Fruit fly (Drosophila melanogaster) whole organism, embryonic: ENCODE measurements around the gene Cpsf5.
A peak's percentile ranks its signal among the peaks of the same experiment; 100 is the strongest.

Source experiments
- Antp ChIP-seq: fragments of 200-800 bp; sonication (Bioruptor generic); optimal IDR thresholded peaks from 3 replicates; lab custom pipeline; 2016; ENCODE audit warnings: missing biosample characterization, missing genetic modification characterization
- B-H2 ChIP-seq: fragments of 200-800 bp; sonication (Bioruptor generic); optimal IDR thresholded peaks from 2 replicates; lab custom pipeline; 2018; ENCODE audit warnings: missing biosample characterization, mild to moderate bottlenecking, missing genetic modification characterization
- Bteb2 ChIP-seq: fragments of 200-800 bp; sonication (Bioruptor generic); optimal IDR thresholded peaks from 2 replicates; lab custom pipeline; 2016; ENCODE audit warnings: missing biosample characterization, missing genetic modification characterization
- CG10267 ChIP-seq: fragments of 200-800 bp; sonication (Bioruptor generic); optimal IDR thresholded peaks from 2 replicates; lab custom pipeline; 2018; ENCODE audit warnings: missing biosample characterization, mild to moderate bottlenecking, missing genetic modification characterization, moderate library complexity
- CG10321 ChIP-seq: fragments of 200-800 bp; sonication (Bioruptor generic); IDR thresholded peaks from 2 replicates; pipeline ENCODE4 v1.3.6; 2022; ENCODE audit warnings: missing biosample characterization, missing genetic modification characterization
- CG10543 ChIP-seq: fragments of 200-800 bp; sonication (Bioruptor generic); optimal IDR thresholded peaks from 3 replicates; lab custom pipeline; 2017; ENCODE audit warnings: missing biosample characterization, mild to moderate bottlenecking, missing genetic modification characterization, moderate library complexity
- CG10959 ChIP-seq: fragments of 200-800 bp; sonication (Bioruptor generic); IDR thresholded peaks from 2 replicates; pipeline ENCODE4 v1.3.6; 2022; ENCODE audit warnings: missing biosample characterization, missing genetic modification characterization
- CG11456 ChIP-seq: fragments of 200-800 bp; sonication (Bioruptor generic); IDR thresholded peaks from 3 replicates; pipeline ENCODE4 v1.3.6; 2022; ENCODE audit warnings: missing biosample characterization, missing genetic modification characterization
- CG12155 ChIP-seq: fragments of 200-800 bp; sonication (Bioruptor generic); optimal IDR thresholded peaks from 3 replicates; lab custom pipeline; 2016; ENCODE audit warnings: missing biosample characterization, missing genetic modification characterization
- CG12942 ChIP-seq: fragments of 200-800 bp; sonication (Bioruptor generic); optimal IDR thresholded peaks from 3 replicates; lab custom pipeline; 2016; ENCODE audit warnings: missing biosample characterization, missing genetic modification characterization
- CG13424 ChIP-seq: fragments of 200-800 bp; sonication (Bioruptor generic); optimal IDR thresholded peaks from 2 replicates; lab custom pipeline; 2019; ENCODE audit warnings: missing biosample characterization, mild to moderate bottlenecking, missing genetic modification characterization, moderate library complexity
- CG15269 ChIP-seq: fragments of 200-800 bp; sonication (Bioruptor generic); optimal IDR thresholded peaks from 2 replicates; lab custom pipeline; 2018; ENCODE audit warnings: missing biosample characterization, mild to moderate bottlenecking, missing genetic modification characterization, moderate library complexity
- CG1529 ChIP-seq: fragments of 200-800 bp; sonication (Bioruptor generic); optimal IDR thresholded peaks from 3 replicates; lab custom pipeline; 2018; ENCODE audit warnings: missing biosample characterization, missing genetic modification characterization
- CG16779 ChIP-seq: fragments of 200-800 bp; sonication (Bioruptor generic); IDR thresholded peaks from 2 replicates; pipeline ENCODE4 v1.3.6; 2022; ENCODE audit warnings: missing biosample characterization, missing genetic modification characterization
- CG17802 ChIP-seq: fragments of 200-800 bp; sonication (Bioruptor generic); optimal IDR thresholded peaks from 2 replicates; lab custom pipeline; 2018; ENCODE audit warnings: missing biosample characterization, mild to moderate bottlenecking, missing genetic modification characterization, moderate library complexity
- CG31224 ChIP-seq: fragments of 200-800 bp; sonication (Bioruptor generic); IDR thresholded peaks from 2 replicates; pipeline ENCODE4 v1.3.6; 2022; ENCODE audit warnings: missing biosample characterization, missing genetic modification characterization
- CG32532 ChIP-seq: fragments of 200-800 bp; sonication (Bioruptor generic); IDR thresholded peaks from 2 replicates; pipeline ENCODE4 v1.3.6; 2022; ENCODE audit warnings: missing biosample characterization, missing genetic modification characterization
- CG42726 ChIP-seq: fragments of 200-800 bp; sonication (Bioruptor generic); IDR thresholded peaks from 2 replicates; pipeline ENCODE4 v1.3.6; 2022; ENCODE audit warnings: missing biosample characterization, missing genetic modification characterization; ENCODE audit not compliant: partially characterized antibody
- CG43689 ChIP-seq: fragments of 200-800 bp; sonication (Bioruptor generic); IDR thresholded peaks from 2 replicates; pipeline ENCODE4 v1.3.6; 2022; ENCODE audit warnings: missing biosample characterization, missing genetic modification characterization
- CG4617 ChIP-seq: fragments of 200-800 bp; sonication (Bioruptor generic); optimal IDR thresholded peaks from 3 replicates; lab custom pipeline; 2016; ENCODE audit warnings: missing biosample characterization, missing genetic modification characterization, borderline replicate concordance
- CG6791 ChIP-seq: fragments of 200-800 bp; sonication (Bioruptor generic); IDR thresholded peaks from 3 replicates; pipeline ENCODE4 v1.3.6; 2022; ENCODE audit warnings: missing biosample characterization, missing genetic modification characterization; ENCODE audit not compliant: partially characterized antibody
- CG8281 ChIP-seq: fragments of 200-800 bp; sonication (Bioruptor generic); optimal IDR thresholded peaks from 2 replicates; lab custom pipeline; 2018; ENCODE audit warnings: missing biosample characterization, mild to moderate bottlenecking, missing genetic modification characterization, moderate library complexity
- CG8388 ChIP-seq: fragments of 200-800 bp; sonication (Bioruptor generic); optimal IDR thresholded peaks from 2 replicates; lab custom pipeline; 2019; ENCODE audit warnings: missing biosample characterization, mild to moderate bottlenecking, missing genetic modification characterization, moderate library complexity
- Dp ChIP-seq: fragments of 200-800 bp; sonication (Bioruptor generic); optimal IDR thresholded peaks from 2 replicates; lab custom pipeline; 2018; ENCODE audit warnings: missing biosample characterization, mild to moderate bottlenecking, missing genetic modification characterization, moderate library complexity
- ERR ChIP-seq: fragments of 200-800 bp; sonication (Bioruptor generic); optimal IDR thresholded peaks from 2 replicates; lab custom pipeline; 2016; ENCODE audit warnings: missing biosample characterization, missing genetic modification characterization
- H2.0 ChIP-seq: fragments of 200-800 bp; sonication (Bioruptor generic); IDR thresholded peaks from 2 replicates; pipeline ENCODE4 v1.3.6; 2022; ENCODE audit warnings: missing biosample characterization, missing genetic modification characterization
- HLH4C ChIP-seq: fragments of 200-800 bp; sonication (Bioruptor generic); IDR thresholded peaks from 3 replicates; pipeline ENCODE4 v1.3.6; 2022; ENCODE audit warnings: missing biosample characterization, missing genetic modification characterization; ENCODE audit not compliant: partially characterized antibody
- HLH54F ChIP-seq: fragments of 200-800 bp; sonication (Bioruptor generic); optimal IDR thresholded peaks from 3 replicates; lab custom pipeline; 2016; ENCODE audit warnings: missing biosample characterization, missing genetic modification characterization
- Hsf ChIP-seq: fragments of 200-800 bp; sonication (Bioruptor generic); optimal IDR thresholded peaks from 3 replicates; lab custom pipeline; 2016; ENCODE audit warnings: missing biosample characterization, missing genetic modification characterization
- Lim3 ChIP-seq: fragments of 200-800 bp; sonication (Bioruptor generic); IDR thresholded peaks from 2 replicates; pipeline ENCODE4 v1.3.6; 2022; ENCODE audit warnings: missing biosample characterization, missing genetic modification characterization
- Pdp1 ChIP-seq, 2 experiments: fragments of 200-800 bp; sonication (Bioruptor generic); optimal IDR thresholded peaks; 3 replicates each; lab custom pipeline; 2016; ENCODE audit warnings: missing biosample characterization in 2 of 2, missing genetic modification characterization in 2 of 2, mild to moderate bottlenecking in 1 of 2, moderate library complexity in 1 of 2
- Sox102F ChIP-seq: fragments of 200-800 bp; sonication (Bioruptor generic); optimal IDR thresholded peaks from 2 replicates; lab custom pipeline; 2018; ENCODE audit warnings: missing biosample characterization, mild to moderate bottlenecking, missing genetic modification characterization, moderate library complexity
- TFAM ChIP-seq: fragments of 200-800 bp; sonication (Bioruptor generic); optimal IDR thresholded peaks from 2 replicates; lab custom pipeline; 2017; ENCODE audit warnings: missing biosample characterization, missing genetic modification characterization, inconsistent platforms
- cato ChIP-seq: fragments of 200-800 bp; sonication (Bioruptor generic); optimal IDR thresholded peaks from 2 replicates; lab custom pipeline; 2016; ENCODE audit warnings: missing biosample characterization, missing genetic modification characterization, borderline replicate concordance
- crp ChIP-seq, 2 experiments: fragments of 200-800 bp; sonication (Bioruptor generic); optimal IDR thresholded peaks; 2 replicates in 1 of 2; 3 replicates in 1 of 2; lab custom pipeline; 2017; ENCODE audit warnings: missing biosample characterization in 2 of 2, missing genetic modification characterization in 2 of 2, mild to moderate bottlenecking in 1 of 2, moderate library complexity in 1 of 2
- en ChIP-seq: fragments of 200-800 bp; sonication (Bioruptor generic); optimal IDR thresholded peaks from 2 replicates; lab custom pipeline; 2016; ENCODE audit warnings: missing biosample characterization, missing genetic modification characterization
- ewg ChIP-seq: fragments of 200-800 bp; sonication (Bioruptor generic); optimal IDR thresholded peaks from 3 replicates; lab custom pipeline; 2017; ENCODE audit warnings: mild to moderate bottlenecking, missing biosample characterization, missing genetic modification reagents, missing genetic modification characterization
- fd3F ChIP-seq: fragments of 200-800 bp; sonication (Bioruptor generic); optimal IDR thresholded peaks from 2 replicates; lab custom pipeline; 2018; ENCODE audit warnings: missing biosample characterization, mild to moderate bottlenecking, missing genetic modification characterization, moderate library complexity
- h ChIP-seq: fragments of >200 bp; optimal IDR thresholded peaks from 2 replicates; lab custom pipeline; 2017
- inv ChIP-seq: fragments of 200-800 bp; sonication (Bioruptor generic); IDR thresholded peaks from 2 replicates; pipeline ENCODE4 v1.3.6; 2022; ENCODE audit warnings: missing biosample characterization, missing genetic modification characterization; ENCODE audit not compliant: partially characterized antibody
- kay ChIP-seq: fragments of 200-800 bp; sonication (Bioruptor generic); optimal IDR thresholded peaks from 2 replicates; lab custom pipeline; 2016; ENCODE audit warnings: missing biosample characterization, missing genetic modification characterization
- lov ChIP-seq, 2 experiments: fragments of 200-800 bp in 1 of 2; fragments of >200 bp in 1 of 2; sonication (Bioruptor generic) in 1 of 2; IDR thresholded peaks in 1 of 2; optimal IDR thresholded peaks in 1 of 2; 2 replicates in 1 of 2; 3 replicates in 1 of 2; pipeline versions ENCODE4 v1.3.6 to Lab custom; 2017 to 2022; ENCODE audit warnings: missing biosample characterization in 1 of 2, missing genetic modification characterization in 1 of 2
- pan ChIP-seq, 4 experiments: fragments of >200 bp in 3 of 4; fragments of 200-800 bp in 1 of 4; sonication (Bioruptor generic) in 1 of 4; optimal IDR thresholded peaks in 3 of 4; IDR thresholded peaks in 1 of 4; 2 replicates each; pipeline versions ENCODE4 v1.3.6 to Lab custom; 2017 to 2022; ENCODE audit warnings: missing biosample characterization in 2 of 4, missing genetic modification characterization in 2 of 4, mixed read lengths in 1 of 4
- ranshi ChIP-seq: fragments of 200-800 bp; sonication (Bioruptor generic); IDR thresholded peaks from 2 replicates; pipeline ENCODE4 v1.3.6; 2022; ENCODE audit warnings: missing biosample characterization, missing genetic modification characterization
- row ChIP-seq: fragments of 200-800 bp; sonication (Bioruptor generic); IDR thresholded peaks from 3 replicates; pipeline ENCODE4 v1.3.6; 2022; ENCODE audit warnings: missing biosample characterization, missing genetic modification characterization
- schlank ChIP-seq: fragments of 200-800 bp; sonication (Bioruptor generic); optimal IDR thresholded peaks from 2 replicates; lab custom pipeline; 2018; ENCODE audit warnings: missing biosample characterization, mild to moderate bottlenecking, missing genetic modification characterization
- sens ChIP-seq: fragments of 200-800 bp; sonication (Bioruptor generic); peaks from one replicate; lab custom pipeline; 2016; ENCODE audit warnings: missing biosample characterization, missing genetic modification characterization
- slbo ChIP-seq: fragments of 200-800 bp; sonication (Bioruptor generic); IDR thresholded peaks from 2 replicates; pipeline ENCODE4 v1.3.6; 2022; ENCODE audit warnings: missing biosample characterization, missing genetic modification characterization
- toy ChIP-seq: fragments of 200-800 bp; sonication (Bioruptor generic); IDR thresholded peaks from 2 replicates; pipeline ENCODE4 v1.3.6; 2022; ENCODE audit warnings: missing biosample characterization, missing genetic modification characterization

Cpsf5 gene

DNA sequence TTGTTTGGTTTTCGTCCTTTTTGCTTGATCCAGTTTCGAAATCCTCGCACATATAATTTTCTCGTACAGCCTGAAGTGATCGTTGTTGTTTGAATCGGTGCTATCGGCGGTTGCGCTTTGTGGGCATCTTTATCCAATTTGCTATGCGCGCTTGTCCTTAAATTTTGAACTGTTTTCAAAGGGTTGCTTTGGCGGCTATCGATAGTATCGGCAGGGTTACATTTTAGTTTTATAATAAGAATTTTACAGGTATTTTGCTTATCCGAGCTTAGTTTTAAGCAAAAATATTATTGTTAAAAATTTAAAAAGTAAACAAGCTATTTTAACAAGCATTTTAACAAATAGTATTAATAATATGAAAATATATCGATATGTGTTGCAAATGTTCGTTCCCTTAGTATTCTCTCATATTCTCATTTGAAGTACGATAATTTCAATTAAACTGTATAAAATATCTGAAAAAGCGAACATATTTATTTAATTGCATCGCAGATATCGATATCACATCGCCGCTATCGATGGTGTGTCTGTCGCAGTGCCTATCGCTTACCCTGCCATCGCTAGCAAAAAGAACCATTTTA is 43.9 kb upstream of the Cpsf5 start, which contains the start of the genes Klp67A and CG4452 (continued):
- TF ChIP-seq HLH4C (GFP tag; lab: Robert Waterston, UW), result peak; percentile 92
- TF ChIP-seq Lim3 (GFP tag; lab: Robert Waterston, UW), result no peak
- TF ChIP-seq CG6791 (GFP tag; lab: Robert Waterston, UW), result peak; percentile 83
- TF ChIP-seq CG11456 (GFP tag; lab: Robert Waterston, UW), result 0 out of 3 replicates have a peak, but pooled peaks have one; percentile 4
- no peak for TF ChIP-seq h (lab: Kevin White, UChicago)
- no peak for TF ChIP-seq ranshi
- TF ChIP-seq kay (GFP tag; lab: Kevin White, UChicago), result peak; percentile 39
- TF ChIP-seq Antp (GFP tag; lab: Kevin White, UChicago), result no peak
- peak; percentile 15 for TF ChIP-seq Bteb2 (GFP tag; lab: Kevin White, UChicago)
- TF ChIP-seq schlank, result no peak
- no peak for TF ChIP-seq H2.0 (GFP tag; lab: Robert Waterston, UW)
- no peak for TF ChIP-seq toy (GFP tag; lab: Robert Waterston, UW)
- TF ChIP-seq Pdp1 (GFP tag; optimal IDR thresholded peaks at IDR 0.05; lab: Kevin White, UChicago), result peak in 1 of 2 experiments; percentile 21
- peak; percentile 28 for TF ChIP-seq CG8388 (GFP tag; lab: Kevin White, UChicago)
- TF ChIP-seq CG42726 (GFP tag; lab: Robert Waterston, UW), result peak; percentile 56
- TF ChIP-seq B-H2 (GFP tag; lab: Kevin White, UChicago), result peak; percentile 27
- no peak for TF ChIP-seq ERR
- no peak for TF ChIP-seq TFAM (GFP tag; lab: Kevin White, UChicago)
- no peak for TF ChIP-seq CG10959 (GFP tag; lab: Robert Waterston, UW)
- no peak for TF ChIP-seq en
- TF ChIP-seq CG10321, result no peak
- TF ChIP-seq CG15269 (tag; lab: Kevin White, UChicago), result peak; percentile 0
- TF ChIP-seq CG32532 (GFP tag; lab: Robert Waterston, UW), result peak; percentile 45; the same call in 1 of the 2 replicates
- no peak for TF ChIP-seq CG31224 (GFP tag; lab: Robert Waterston, UW)
- no peak for TF ChIP-seq HLH54F (GFP tag; lab: Kevin White, UChicago)
- no peak for TF ChIP-seq CG16779
- no peak for TF ChIP-seq Sox102F (GFP tag; lab: Kevin White, UChicago)
- peak; percentile 53 for TF ChIP-seq CG12155
- TF ChIP-seq Dp (GFP tag; lab: Kevin White, UChicago), result peak; percentile 72
- peak; percentile 50 for TF ChIP-seq ewg (GFP tag; lab: Kevin White, UChicago)
- TF ChIP-seq CG43689 (GFP tag; lab: Robert Waterston, UW), result no peak
- peak; percentile 54 for TF ChIP-seq CG13424 (tag; lab: Kevin White, UChicago)
- peak in 1 of 2 experiments; percentile 27 for TF ChIP-seq crp (GFP tag; optimal IDR thresholded peaks at IDR 0.05; lab: Kevin White, UChicago)
- peak; percentile 48 for TF ChIP-seq Hsf
- TF ChIP-seq slbo (GFP tag; lab: Robert Waterston, UW), result peak; percentile 50; the same call in 1 of the 2 replicates
- TF ChIP-seq row (GFP tag; lab: Robert Waterston, UW), result peak; percentile 72
- TF ChIP-seq cato (GFP tag; lab: Kevin White, UChicago), result peak; percentile 36
- peak; percentile 11 for TF ChIP-seq fd3F (GFP tag; lab: Kevin White, UChicago)
- TF ChIP-seq CG10543, result peak; percentile 28
- TF ChIP-seq sens, result peak; percentile 81
- TF ChIP-seq CG8281 (tag; lab: Kevin White, UChicago), result no peak
- TF ChIP-seq CG12942 (GFP tag; lab: Kevin White, UChicago), result peak; percentile 3
- TF ChIP-seq CG1529, result no peak
- no peak for TF ChIP-seq CG4617
- TF ChIP-seq CG17802 (tag; lab: Kevin White, UChicago), result no peak
- TF ChIP-seq pan (optimal IDR thresholded peaks at IDR 0.05; lab: Kevin White, UChicago), result no peak
- peak in 1 of 2 experiments; percentile 5 for TF ChIP-seq pan (GFP tag; optimal IDR thresholded peaks at IDR 0.05 in 1 of 2, IDR thresholded peaks at IDR 0.05 in 1 of 2)
- TF ChIP-seq lov (optimal IDR thresholded peaks at IDR 0.05; lab: Kevin White, UChicago), result no peak
- TF ChIP-seq lov (GFP tag; IDR thresholded peaks at IDR 0.05; lab: Robert Waterston, UW), result no peak
- peak; percentile 89 for TF ChIP-seq inv (GFP tag; lab: Robert Waterston, UW)
- TF ChIP-seq CG10267, result peak; percentile 75
